Worm (Caenorhabditis elegans) whole organism, late embryonic: ENCODE measurements around the gene C08E8.5.

ENCODE experiments used
- F13H6.1 ChIP-seq: sonication (generic microtip); optimal IDR thresholded peaks from 2 replicates; lab custom pipeline; 2016; ENCODE audit warnings: missing genetic modification characterization, missing compliant biosample characterization
- K09A11.1 ChIP-seq: sonication (generic microtip); optimal IDR thresholded peaks from 2 replicates; lab custom pipeline; 2017; ENCODE audit warnings: antibody characterized with exemption, mild to moderate bottlenecking, missing genetic modification characterization, missing compliant biosample characterization; ENCODE audit not compliant: insufficient read depth
- ama-1 ChIP-seq: fragments of 150-350 bp; optimal IDR thresholded peaks from 2 replicates; lab custom pipeline; 2014
- ceh-18 ChIP-seq: sonication (generic microtip); optimal IDR thresholded peaks from 2 replicates; lab custom pipeline; 2016; ENCODE audit warnings: missing genetic modification characterization, missing compliant biosample characterization
- dve-1 ChIP-seq: sonication (generic microtip); optimal IDR thresholded peaks from 2 replicates; lab custom pipeline; 2017; ENCODE audit warnings: antibody characterized with exemption, mild to moderate bottlenecking, missing genetic modification characterization, missing compliant biosample characterization
- fkh-10 ChIP-seq: fragments of 150-350 bp; optimal IDR thresholded peaks from 2 replicates; lab custom pipeline; 2014; ENCODE audit warnings: missing biosample characterization, missing genetic modification reagents, missing genetic modification characterization
- pros-1 ChIP-seq: fragments of 150-350 bp; optimal IDR thresholded peaks from 2 replicates; lab custom pipeline; 2014; ENCODE audit warnings: missing biosample characterization, missing genetic modification reagents, missing genetic modification characterization
- sox-2 ChIP-seq: fragments of 200-800 bp; sonication (Bioruptor generic); IDR thresholded peaks from 2 replicates; pipeline ENCODE4 v1.3.6; 2022; ENCODE audit warnings: missing genetic modification reagents, missing genetic modification characterization, missing compliant biosample characterization
- tbx-2 ChIP-seq: sonication (generic microtip); optimal IDR thresholded peaks from 2 replicates; lab custom pipeline; 2016; ENCODE audit warnings: missing genetic modification characterization, missing compliant biosample characterization

- no peak for TF ChIP-seq fkh-10
- no peak for TF ChIP-seq pros-1
- no peak for TF ChIP-seq F13H6.1
- TF ChIP-seq dve-1 (tag; lab: Kevin White, UChicago): no peak
- TF ChIP-seq tbx-2 (tag; lab: Kevin White, UChicago): no peak
- no peak for TF ChIP-seq K09A11.1 (tag; lab: Kevin White, UChicago)
- TF ChIP-seq ceh-18: no peak
- no peak for TF ChIP-seq sox-2 (GFP tag; lab: Robert Waterston, UW)
- no peak for TF ChIP-seq ama-1 (lab: Kevin White, UChicago)
These were observed 20.0 kb downstream of the C08E8.5 start, which contains the start of gene C08E8.10 for ce11 chrV:18339807-18340206.
